Worm (Caenorhabditis elegans) whole organism, mixed stage, embryonic: ENCODE measurements around the gene lron-10.

ENCODE experiments used
- blmp-1 ChIP-seq: fragments of 150-350 bp; optimal IDR thresholded peaks from 2 replicates; lab custom pipeline; 2014; ENCODE audit warnings: missing biosample characterization, missing genetic modification characterization
- hlh-1 ChIP-seq: fragments of 150-350 bp; optimal IDR thresholded peaks from 2 replicates; lab custom pipeline; 2014; ENCODE audit warnings: missing biosample characterization, missing genetic modification reagents, missing genetic modification characterization
- lin-13 ChIP-seq: fragments of 150-350 bp; optimal IDR thresholded peaks from 2 replicates; lab custom pipeline; 2014; ENCODE audit warnings: missing biosample characterization, missing genetic modification characterization
- nhr-237 ChIP-seq: fragments of 150-350 bp; optimal IDR thresholded peaks from 2 replicates; lab custom pipeline; 2014; ENCODE audit warnings: missing biosample characterization, missing genetic modification characterization
- nhr-28 ChIP-seq: fragments of 150-350 bp; optimal IDR thresholded peaks from 2 replicates; lab custom pipeline; 2014; ENCODE audit warnings: missing biosample characterization, missing genetic modification characterization
- snpc-4 ChIP-seq: fragments of 150-350 bp; optimal IDR thresholded peaks from 2 replicates; lab custom pipeline; 2014; ENCODE audit warnings: missing biosample characterization, missing genetic modification characterization
- unc-62 ChIP-seq: fragments of 150-350 bp; optimal IDR thresholded peaks from 2 replicates; lab custom pipeline; 2014; ENCODE audit warnings: missing biosample characterization, missing genetic modification reagents, missing genetic modification characterization
- ztf-11 ChIP-seq: fragments of 150-350 bp; optimal IDR thresholded peaks from 2 replicates; lab custom pipeline; 2014; ENCODE audit warnings: missing biosample characterization, missing genetic modification characterization

DNA sequence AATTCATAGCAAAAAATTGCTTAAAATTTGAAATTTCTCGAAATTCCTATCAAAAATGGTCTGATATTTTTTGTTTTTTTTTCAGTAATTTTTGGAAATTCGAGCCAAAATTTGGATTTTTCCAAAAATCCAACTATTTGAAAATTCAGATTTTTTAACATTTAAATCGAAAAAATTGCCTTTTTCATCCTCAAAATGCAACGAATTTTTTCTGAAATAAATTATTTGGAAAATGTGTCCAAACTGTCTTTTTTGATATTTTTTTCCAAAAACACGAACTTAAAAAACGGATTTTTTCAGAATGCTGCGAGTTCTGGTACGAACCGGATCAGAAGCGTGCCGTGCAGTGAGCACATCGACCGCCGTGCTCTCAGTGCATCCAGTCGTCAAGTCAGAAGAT is 6.0 kb downstream of the lron-10 start, which contains the start of gene mrpl-22:
- TF ChIP-seq unc-62 (GFP tag; lab: Kevin White, UChicago): no peak
- TF ChIP-seq blmp-1: no peak
- no peak for TF ChIP-seq nhr-28 (tag; lab: Kevin White, UChicago)
- no peak for TF ChIP-seq snpc-4 (tag; lab: Kevin White, UChicago)
- TF ChIP-seq nhr-237 (tag; lab: Kevin White, UChicago): no peak
- no peak for TF ChIP-seq ztf-11 (tag; lab: Kevin White, UChicago)
- TF ChIP-seq hlh-1 (tag; lab: Kevin White, UChicago): no peak
- no peak for TF ChIP-seq lin-13
